Worm (Caenorhabditis elegans) whole organism, midembryonic: Measurements from ENCODE around the gene ape-1.

Source experiments
- T22C8.4 ChIP-seq: fragments of 200-800 bp; sonication (Bioruptor generic); IDR thresholded peaks from 2 replicates; pipeline ENCODE4 v1.3.6; 2022; ENCODE audit warnings: missing genetic modification characterization, missing compliant biosample characterization
- cog-1 ChIP-seq: sonication (generic microtip); optimal IDR thresholded peaks from 2 replicates; lab custom pipeline; 2016; ENCODE audit warnings: missing genetic modification characterization, missing compliant biosample characterization
- flt-1 ChIP-seq: fragments of 200-800 bp; sonication (Bioruptor generic); IDR thresholded peaks from 2 replicates; pipeline ENCODE4 v1.3.6; 2022; ENCODE audit warnings: missing genetic modification characterization, missing compliant biosample characterization
- klf-2 ChIP-seq: fragments of 200-800 bp; sonication (Bioruptor generic); conservative IDR thresholded peaks from 2 replicates; pipeline ENCODE4 v1.3.6; 2022; ENCODE audit warnings: missing genetic modification reagents, missing genetic modification characterization, missing compliant biosample characterization
- med-1 ChIP-seq: sonication (generic microtip); optimal IDR thresholded peaks from 2 replicates; lab custom pipeline; 2017; ENCODE audit warnings: missing genetic modification characterization, mild to moderate bottlenecking, missing compliant biosample characterization, antibody characterized with exemption, missing genetic modification reagents; ENCODE audit not compliant: insufficient read depth
- ref-1 ChIP-seq: fragments of 200-800 bp; sonication (Bioruptor generic); conservative IDR thresholded peaks from 2 replicates; pipeline ENCODE4 v1.3.6; 2022; ENCODE audit warnings: missing genetic modification reagents, missing genetic modification characterization, missing compliant biosample characterization
- tab-1 ChIP-seq: fragments of 200-800 bp; sonication (Bioruptor generic); IDR thresholded peaks from 2 replicates; pipeline ENCODE4 v1.3.6; 2022; ENCODE audit warnings: missing genetic modification characterization, missing compliant biosample characterization
- ztf-23 ChIP-seq: fragments of 200-800 bp; sonication (Bioruptor generic); IDR thresholded peaks from 2 replicates; pipeline ENCODE4 v1.3.6; 2022; ENCODE audit warnings: missing genetic modification reagents, missing genetic modification characterization, missing compliant biosample characterization
- ztf-29 ChIP-seq: fragments of 200-800 bp; sonication (Bioruptor generic); IDR thresholded peaks from 2 replicates; pipeline ENCODE4 v1.3.6; 2022; ENCODE audit warnings: missing genetic modification reagents, missing genetic modification characterization, missing compliant biosample characterization

The ape-1 gene

DNA sequence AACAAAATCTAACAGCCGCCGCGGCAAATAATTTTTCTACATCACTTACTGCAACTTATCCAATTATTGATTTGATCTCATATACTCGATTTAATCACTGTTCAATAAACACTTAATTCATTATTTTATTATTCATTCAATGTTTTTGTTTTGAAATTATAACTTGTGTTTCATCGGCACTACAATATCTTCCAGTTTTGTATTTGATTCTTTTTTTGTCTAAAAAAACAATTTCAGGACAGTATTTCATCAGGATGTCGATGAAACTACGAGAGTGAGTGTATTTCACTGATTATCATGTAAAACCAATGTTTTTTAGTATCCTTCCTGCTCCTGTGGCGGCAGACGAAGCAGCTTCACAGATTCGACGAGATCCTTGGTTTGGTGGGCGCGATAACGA, 30.5 kb upstream of the ape-1 start, which contains the start of gene skp-1:
Gene skp-1, plus strand, starts transcription at position 238 of the 400 bp plus-strand sequence.
- TF ChIP-seq flt-1 (GFP tag; lab: Robert Waterston, UW): no peak
- no peak for TF ChIP-seq cog-1 (tag; lab: Kevin White, UChicago)
- no peak for TF ChIP-seq ztf-29 (GFP tag; lab: Robert Waterston, UW)
- TF ChIP-seq med-1 (GFP tag; lab: Kevin White, UChicago): no peak
- TF ChIP-seq ref-1 (GFP tag; lab: Robert Waterston, UW): no peak
- TF ChIP-seq ztf-23 (GFP tag; lab: Robert Waterston, UW): no peak
- TF ChIP-seq klf-2 (GFP tag; lab: Robert Waterston, UW): no peak

DNA sequence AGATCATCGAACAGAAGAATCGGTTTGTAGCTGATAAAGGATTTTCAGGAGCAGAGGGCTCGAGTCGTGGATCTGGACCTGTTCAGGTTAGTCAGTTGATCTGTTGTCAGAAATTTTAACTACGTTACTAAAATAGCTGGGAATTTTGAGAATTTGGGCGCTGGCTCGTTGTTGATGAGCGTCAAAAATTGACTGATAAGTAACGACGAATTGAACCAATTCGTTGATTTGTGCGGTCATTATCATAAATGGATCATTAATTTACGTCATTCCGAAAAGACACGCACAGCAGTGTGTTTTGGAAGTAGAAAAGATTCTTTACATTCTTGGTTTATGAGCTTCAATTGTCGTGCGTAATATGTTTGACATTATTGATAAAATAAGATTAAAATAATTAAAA, 27.9 kb upstream of the ape-1 start:
- TF ChIP-seq flt-1 (GFP tag; lab: Robert Waterston, UW): no peak
- no peak for TF ChIP-seq T22C8.4 (GFP tag; lab: Robert Waterston, UW)
- no peak for TF ChIP-seq med-1 (GFP tag; lab: Kevin White, UChicago)
- TF ChIP-seq tab-1 (GFP tag; lab: Robert Waterston, UW): no peak
- TF ChIP-seq ref-1 (GFP tag; lab: Robert Waterston, UW): no peak
- no peak for TF ChIP-seq klf-2 (GFP tag; lab: Robert Waterston, UW)
- no peak for TF ChIP-seq ztf-29 (GFP tag; lab: Robert Waterston, UW)
- no peak for TF ChIP-seq ztf-23 (GFP tag; lab: Robert Waterston, UW)
- TF ChIP-seq cog-1 (tag; lab: Kevin White, UChicago): no peak

DNA sequence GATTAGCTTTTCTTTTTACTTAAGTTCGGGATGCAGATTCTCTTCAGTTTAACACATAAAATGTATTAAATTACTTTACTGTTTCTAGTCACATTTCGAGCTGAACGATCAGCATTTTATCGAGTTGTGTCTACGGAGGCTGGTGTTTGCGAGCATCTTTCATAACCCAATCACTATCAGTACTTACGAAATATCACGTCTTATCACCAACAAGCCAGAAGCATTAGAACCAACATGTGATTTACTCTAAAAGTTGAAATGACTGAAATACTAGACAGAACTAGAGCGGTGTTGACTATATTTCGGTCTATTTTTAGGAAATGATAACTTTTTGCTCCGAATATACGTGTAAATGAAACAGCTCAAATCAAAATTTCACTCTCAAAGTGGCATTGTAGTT, 27.3 kb upstream of the ape-1 start:
- TF ChIP-seq T22C8.4 (GFP tag; lab: Robert Waterston, UW) (no peak), flt-1 (GFP tag; lab: Robert Waterston, UW) (no peak), med-1 (GFP tag; lab: Kevin White, UChicago) (no peak)

DNA sequence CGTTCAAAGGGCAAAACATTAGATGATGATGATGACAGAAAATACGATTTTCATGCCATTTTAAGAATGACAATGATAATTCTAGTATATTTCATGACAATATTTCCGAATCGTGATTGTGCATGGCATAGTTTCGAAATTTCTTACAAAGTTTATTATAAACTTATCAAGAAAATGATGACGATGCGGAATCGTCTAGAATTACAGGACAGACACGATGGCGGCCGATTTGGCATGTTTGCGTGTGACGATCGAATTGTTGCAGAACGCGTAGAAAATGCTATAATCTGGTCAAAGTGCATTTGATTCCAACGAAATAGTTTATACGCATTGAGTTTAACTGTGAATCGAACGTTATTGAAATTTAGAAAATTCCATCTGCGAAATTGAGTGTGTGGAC, 26.5 kb upstream of the ape-1 start:
- TF ChIP-seq ztf-23 (GFP tag; lab: Robert Waterston, UW) (no peak), ref-1 (GFP tag; lab: Robert Waterston, UW) (no peak), flt-1 (GFP tag; lab: Robert Waterston, UW) (no peak), med-1 (GFP tag; lab: Kevin White, UChicago) (no peak), tab-1 (GFP tag; lab: Robert Waterston, UW) (no peak), T22C8.4 (GFP tag; lab: Robert Waterston, UW) (no peak), ztf-29 (GFP tag; lab: Robert Waterston, UW) (no peak), klf-2 (GFP tag; lab: Robert Waterston, UW) (no peak), cog-1 (tag; lab: Kevin White, UChicago) (no peak)

DNA sequence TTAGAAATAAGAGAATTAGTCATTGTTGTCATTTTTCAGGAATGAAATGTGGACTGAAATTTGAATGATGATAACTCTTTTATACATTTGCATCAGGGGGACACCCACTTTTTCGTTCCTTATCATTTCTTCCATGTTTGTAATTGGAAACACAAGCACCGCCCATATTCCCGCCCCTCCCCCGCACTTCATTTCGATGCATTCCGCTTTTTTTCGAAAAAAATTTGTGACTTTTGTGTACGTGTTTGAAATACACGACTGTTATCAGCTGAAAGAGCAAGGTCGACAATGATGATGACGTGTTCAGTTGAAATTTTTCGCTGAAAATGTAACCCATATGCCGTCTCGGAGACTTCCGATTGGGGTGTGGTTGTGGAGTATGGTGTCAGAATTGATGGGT, 25.0 kb upstream of the ape-1 start, which contains the start of gene zip-10:
Gene zip-10, minus strand, starts transcription at position 43 of the 400 bp plus-strand sequence.
- TF ChIP-seq flt-1 (GFP tag; lab: Robert Waterston, UW) (no peak), tab-1 (GFP tag; lab: Robert Waterston, UW) (no peak), ztf-23 (GFP tag; lab: Robert Waterston, UW) (no peak), klf-2 (GFP tag; lab: Robert Waterston, UW) (no peak), cog-1 (tag; lab: Kevin White, UChicago) (no peak), med-1 (GFP tag; lab: Kevin White, UChicago) (no peak), T22C8.4 (GFP tag; lab: Robert Waterston, UW) (no peak), ztf-29 (GFP tag; lab: Robert Waterston, UW) (no peak), ref-1 (GFP tag; lab: Robert Waterston, UW) (no peak)

DNA sequence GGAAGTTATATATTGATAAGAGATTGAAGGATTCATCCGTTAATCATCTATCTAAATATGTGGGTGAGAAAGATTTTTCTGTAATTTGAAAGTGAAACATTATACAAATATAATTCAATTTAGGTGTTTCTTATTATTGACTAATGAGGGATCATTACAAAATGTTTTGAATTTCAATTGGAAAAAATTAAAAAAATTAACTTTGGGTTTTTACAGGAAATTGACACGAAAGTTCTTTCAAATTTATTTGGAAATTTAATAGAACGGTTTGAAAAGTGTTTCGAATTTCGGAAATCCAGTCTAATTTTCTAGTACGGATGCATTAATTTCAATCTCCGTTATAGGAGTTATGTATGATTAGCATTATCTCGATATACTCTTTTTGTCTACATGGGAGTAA, 22.6 kb upstream of the ape-1 start:
- no peak for TF ChIP-seq ztf-23 (GFP tag; lab: Robert Waterston, UW)
- no peak for TF ChIP-seq klf-2 (GFP tag; lab: Robert Waterston, UW)
- TF ChIP-seq tab-1 (GFP tag; lab: Robert Waterston, UW): no peak
- no peak for TF ChIP-seq ref-1 (GFP tag; lab: Robert Waterston, UW)
- TF ChIP-seq cog-1 (tag; lab: Kevin White, UChicago): no peak
- no peak for TF ChIP-seq T22C8.4 (GFP tag; lab: Robert Waterston, UW)
- no peak for TF ChIP-seq med-1 (GFP tag; lab: Kevin White, UChicago)
- no peak for TF ChIP-seq ztf-29 (GFP tag; lab: Robert Waterston, UW)
- TF ChIP-seq flt-1 (GFP tag; lab: Robert Waterston, UW): no peak

DNA sequence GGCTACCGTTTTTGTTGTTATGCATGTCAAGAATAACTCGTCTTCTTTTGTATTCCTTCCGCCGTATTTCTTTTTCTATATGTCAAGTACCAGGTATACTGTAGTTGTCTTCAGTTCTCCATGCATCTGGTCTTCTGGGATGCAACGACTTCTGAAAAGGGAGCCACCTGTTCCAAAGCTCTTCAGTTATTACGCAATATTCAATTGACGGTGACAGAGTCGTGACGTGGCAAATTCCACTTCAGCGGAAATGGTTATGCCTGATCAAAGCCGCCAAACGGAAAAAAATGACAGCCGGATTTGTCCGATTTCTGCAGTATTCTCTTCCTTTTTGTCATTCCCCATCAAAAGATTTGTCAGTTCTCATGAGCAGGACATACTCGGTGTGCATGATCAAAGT, 19.3 kb upstream of the ape-1 start:
- TF ChIP-seq klf-2 (GFP tag; lab: Robert Waterston, UW) (no peak), tab-1 (GFP tag; lab: Robert Waterston, UW) (no peak), cog-1 (tag; lab: Kevin White, UChicago) (no peak), med-1 (GFP tag; lab: Kevin White, UChicago) (no peak), flt-1 (GFP tag; lab: Robert Waterston, UW) (no peak), ref-1 (GFP tag; lab: Robert Waterston, UW) (no peak), ztf-29 (GFP tag; lab: Robert Waterston, UW) (no peak), ztf-23 (GFP tag; lab: Robert Waterston, UW) (no peak), T22C8.4 (GFP tag; lab: Robert Waterston, UW) (no peak)

DNA sequence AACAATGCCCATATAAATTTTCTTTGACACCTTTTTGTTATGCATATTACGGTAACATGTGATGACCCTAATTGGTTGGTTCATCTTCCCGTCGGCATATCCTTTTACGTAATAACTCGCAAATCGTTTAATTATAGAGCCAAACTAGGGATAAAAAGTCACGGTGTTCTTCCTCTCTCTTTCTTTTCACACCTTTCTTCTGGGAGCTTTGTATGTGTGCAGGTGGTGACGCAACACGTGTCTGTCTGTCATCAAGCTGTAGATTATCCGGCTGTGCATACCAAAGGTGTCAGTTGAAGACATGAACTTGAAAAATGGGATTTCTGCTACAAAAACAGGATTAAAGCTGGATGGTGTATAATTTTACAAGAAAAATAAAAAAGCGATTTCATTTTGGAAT, 15.2 kb upstream of the ape-1 start:
- TF ChIP-seq T22C8.4 (GFP tag; lab: Robert Waterston, UW): no peak
- TF ChIP-seq flt-1 (GFP tag; lab: Robert Waterston, UW): no peak
- TF ChIP-seq ztf-29 (GFP tag; lab: Robert Waterston, UW): no peak
- no peak for TF ChIP-seq tab-1 (GFP tag; lab: Robert Waterston, UW)
- TF ChIP-seq klf-2 (GFP tag; lab: Robert Waterston, UW): no peak
- TF ChIP-seq cog-1 (tag; lab: Kevin White, UChicago): no peak
- no peak for TF ChIP-seq ztf-23 (GFP tag; lab: Robert Waterston, UW)
- TF ChIP-seq ref-1 (GFP tag; lab: Robert Waterston, UW): no peak
- TF ChIP-seq med-1 (GFP tag; lab: Kevin White, UChicago): no peak

DNA sequence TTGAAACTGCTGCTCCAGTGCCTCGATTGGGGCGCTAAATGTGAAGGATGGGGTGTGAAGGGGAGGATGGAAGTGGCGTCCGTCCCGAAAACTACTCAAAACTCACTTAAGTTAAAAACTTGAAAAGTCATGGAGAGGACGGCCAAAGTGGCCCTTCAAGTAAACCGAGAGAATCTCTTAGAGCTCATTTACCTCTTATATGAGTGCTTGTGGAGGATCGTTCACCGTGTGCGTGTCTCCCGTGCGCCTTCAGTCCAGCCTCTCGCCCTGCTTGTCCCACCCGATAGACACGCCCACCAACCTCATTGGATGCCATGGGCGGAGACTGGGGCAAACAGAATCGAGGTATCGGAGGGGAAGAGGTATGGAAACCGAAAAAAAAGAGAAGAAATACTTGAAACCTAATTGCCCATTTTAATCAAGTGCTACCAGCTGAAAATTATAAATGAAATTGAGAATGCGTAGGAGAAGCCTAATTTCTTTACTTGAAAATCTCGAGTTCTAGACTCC, 10.8 kb upstream of the ape-1 start, which contains the start of gene ceh-27:
Gene ceh-27, minus strand, starts transcription at position 228 of the 510 bp plus-strand sequence.
- TF ChIP-seq ztf-23 (GFP tag; lab: Robert Waterston, UW) (peak; percentile 26; the same call in 1 of the 2 replicates), cog-1 (tag; lab: Kevin White, UChicago) (no peak)
